Worm (Caenorhabditis elegans) whole organism, late embryonic: Measurements from ENCODE around the gene T05E12.6.

Source experiments
- F13H6.1 ChIP-seq: sonication (generic microtip); optimal IDR thresholded peaks from 2 replicates; lab custom pipeline; 2016; ENCODE audit warnings: missing genetic modification characterization, missing compliant biosample characterization
- T23F11.4 ChIP-seq: fragments of 200-800 bp; sonication (Bioruptor generic); optimal IDR thresholded peaks from 2 replicates; lab custom pipeline; 2018; ENCODE audit warnings: mild to moderate bottlenecking, missing genetic modification characterization, missing compliant biosample characterization
- ceh-18 ChIP-seq: sonication (generic microtip); optimal IDR thresholded peaks from 2 replicates; lab custom pipeline; 2016; ENCODE audit warnings: missing genetic modification characterization, missing compliant biosample characterization
- ceh-19 ChIP-seq: fragments of 200-800 bp; sonication (Bioruptor generic); optimal IDR thresholded peaks from 2 replicates; lab custom pipeline; 2018; ENCODE audit warnings: mild to moderate bottlenecking, missing genetic modification characterization, missing compliant biosample characterization
- ceh-22 ChIP-seq: sonication (generic microtip); optimal IDR thresholded peaks from 2 replicates; lab custom pipeline; 2017; ENCODE audit warnings: missing biosample characterization, missing genetic modification characterization
- ceh-24 ChIP-seq: sonication (generic microtip); optimal IDR thresholded peaks from 2 replicates; lab custom pipeline; 2016; ENCODE audit warnings: mild to moderate bottlenecking, missing genetic modification characterization, missing compliant biosample characterization
- ceh-30 ChIP-seq: fragments of 150-350 bp; optimal IDR thresholded peaks from 2 replicates; lab custom pipeline; 2014; ENCODE audit warnings: missing biosample characterization, missing genetic modification characterization
- ceh-48 ChIP-seq: sonication (generic microtip); optimal IDR thresholded peaks from 2 replicates; lab custom pipeline; 2016; ENCODE audit warnings: missing genetic modification characterization, inconsistent platforms, missing compliant biosample characterization
- ceh-6 ChIP-seq: fragments of 200-800 bp; sonication (Bioruptor generic); optimal IDR thresholded peaks from 2 replicates; lab custom pipeline; 2018; ENCODE audit warnings: mild to moderate bottlenecking, missing genetic modification characterization, missing compliant biosample characterization
- dmd-4 ChIP-seq: sonication (generic microtip); optimal IDR thresholded peaks from 2 replicates; lab custom pipeline; 2016; ENCODE audit warnings: borderline replicate concordance, missing genetic modification characterization, missing compliant biosample characterization
- dve-1 ChIP-seq: sonication (generic microtip); optimal IDR thresholded peaks from 2 replicates; lab custom pipeline; 2017; ENCODE audit warnings: antibody characterized with exemption, mild to moderate bottlenecking, missing genetic modification characterization, missing compliant biosample characterization
- ets-4 ChIP-seq: sonication (generic microtip); optimal IDR thresholded peaks from 2 replicates; lab custom pipeline; 2016; ENCODE audit warnings: missing genetic modification characterization, missing compliant biosample characterization
- fkh-10 ChIP-seq: fragments of 150-350 bp; optimal IDR thresholded peaks from 2 replicates; lab custom pipeline; 2014; ENCODE audit warnings: missing biosample characterization, missing genetic modification reagents, missing genetic modification characterization
- fkh-6 ChIP-seq: sonication (generic microtip); optimal IDR thresholded peaks from 2 replicates; lab custom pipeline; 2016; ENCODE audit warnings: missing genetic modification characterization, missing compliant biosample characterization
- gmeb-2 ChIP-seq: sonication (generic microtip); optimal IDR thresholded peaks from 2 replicates; lab custom pipeline; 2016; ENCODE audit warnings: missing genetic modification characterization, inconsistent platforms, missing compliant biosample characterization
- hlh-13 ChIP-seq: fragments of 200-800 bp; sonication (Bioruptor generic); optimal IDR thresholded peaks from 2 replicates; lab custom pipeline; 2018; ENCODE audit warnings: mild to moderate bottlenecking, missing genetic modification characterization, missing compliant biosample characterization
- hlh-15 ChIP-seq: sonication (generic microtip); optimal IDR thresholded peaks from 2 replicates; lab custom pipeline; 2016; ENCODE audit warnings: missing genetic modification characterization, missing compliant biosample characterization
- hlh-8 ChIP-seq: sonication (generic microtip); optimal IDR thresholded peaks from 2 replicates; lab custom pipeline; 2016; ENCODE audit warnings: missing genotype, missing genetic modification characterization, missing compliant biosample characterization
- lim-6 ChIP-seq: sonication (generic microtip); optimal IDR thresholded peaks from 2 replicates; lab custom pipeline; 2016; ENCODE audit warnings: missing genetic modification characterization, missing compliant biosample characterization
- lin-11 ChIP-seq: fragments of 200-800 bp; sonication (Bioruptor generic); optimal IDR thresholded peaks from 2 replicates; lab custom pipeline; 2018; ENCODE audit warnings: mild to moderate bottlenecking, missing genetic modification characterization, missing compliant biosample characterization
- madf-2 ChIP-seq: sonication (generic microtip); optimal IDR thresholded peaks from 2 replicates; lab custom pipeline; 2017; ENCODE audit warnings: missing genetic modification characterization, missing compliant biosample characterization
- nfya-1 ChIP-seq: sonication (generic microtip); optimal IDR thresholded peaks from 2 replicates; lab custom pipeline; 2017; ENCODE audit warnings: missing genetic modification characterization, mild to moderate bottlenecking, missing compliant biosample characterization, antibody characterized with exemption, moderate library complexity
- odd-2 ChIP-seq: sonication (generic microtip); optimal IDR thresholded peaks from 2 replicates; lab custom pipeline; 2017; ENCODE audit warnings: antibody characterized with exemption, mild to moderate bottlenecking, missing genetic modification characterization, missing compliant biosample characterization
- pag-3 ChIP-seq: sonication (generic microtip); optimal IDR thresholded peaks from 2 replicates; lab custom pipeline; 2016; ENCODE audit warnings: missing compliant biosample characterization, missing genetic modification characterization, borderline replicate concordance
- pha-2 ChIP-seq: sonication (generic microtip); optimal IDR thresholded peaks from 2 replicates; lab custom pipeline; 2017; ENCODE audit warnings: mild to moderate bottlenecking, missing genetic modification characterization, missing compliant biosample characterization
- pha-4 ChIP-seq: fragments of 150-350 bp; optimal IDR thresholded peaks from 2 replicates; lab custom pipeline; 2018; ENCODE audit warnings: missing biosample characterization, missing genetic modification reagents, missing genetic modification characterization
- pqm-1 ChIP-seq: sonication (generic microtip); optimal IDR thresholded peaks from 2 replicates; lab custom pipeline; 2016; ENCODE audit warnings: missing genetic modification characterization, missing compliant biosample characterization
- pros-1 ChIP-seq: fragments of 150-350 bp; optimal IDR thresholded peaks from 2 replicates; lab custom pipeline; 2014; ENCODE audit warnings: missing biosample characterization, missing genetic modification reagents, missing genetic modification characterization
- ref-2 ChIP-seq: sonication (generic microtip); optimal IDR thresholded peaks from 2 replicates; lab custom pipeline; 2016; ENCODE audit warnings: missing genetic modification characterization, missing compliant biosample characterization
- sdc-2 ChIP-seq: sonication (generic microtip); optimal IDR thresholded peaks from 2 replicates; lab custom pipeline; 2016; ENCODE audit warnings: missing genotype, missing genetic modification characterization, missing compliant biosample characterization
- sox-4 ChIP-seq: sonication (generic microtip); optimal IDR thresholded peaks from 2 replicates; lab custom pipeline; 2017; ENCODE audit warnings: mild to moderate bottlenecking, missing genetic modification characterization, inconsistent platforms, missing compliant biosample characterization
- tbx-2 ChIP-seq: sonication (generic microtip); optimal IDR thresholded peaks from 2 replicates; lab custom pipeline; 2016; ENCODE audit warnings: missing genetic modification characterization, missing compliant biosample characterization
- tbx-7 ChIP-seq: sonication (generic microtip); optimal IDR thresholded peaks from 2 replicates; lab custom pipeline; 2016; ENCODE audit warnings: missing genotype, missing genetic modification characterization, missing compliant biosample characterization
- ttx-3 ChIP-seq: sonication (generic microtip); optimal IDR thresholded peaks from 2 replicates; lab custom pipeline; 2016; ENCODE audit warnings: missing genetic modification reagents, missing genetic modification characterization, missing compliant biosample characterization
- unc-3 ChIP-seq, 2 experiments: fragments of 200-800 bp in 1 of 2; sonication (Bioruptor generic) in 1 of 2; sonication (generic microtip) in 1 of 2; conservative IDR thresholded peaks in 1 of 2; optimal IDR thresholded peaks in 1 of 2; 2 replicates each; pipeline versions ENCODE4 v1.3.6 to Lab custom; 2016 to 2022; ENCODE audit warnings: missing compliant biosample characterization in 2 of 2, missing genetic modification characterization in 2 of 2, missing genetic modification reagents in 1 of 2
- unc-86 ChIP-seq: sonication (generic microtip); optimal IDR thresholded peaks from 2 replicates; lab custom pipeline; 2016; ENCODE audit warnings: missing genetic modification characterization, missing compliant biosample characterization
- zip-5 ChIP-seq: sonication (generic microtip); optimal IDR thresholded peaks from 2 replicates; lab custom pipeline; 2016; ENCODE audit warnings: missing genetic modification characterization, missing compliant biosample characterization
- ztf-16 ChIP-seq: sonication (generic microtip); optimal IDR thresholded peaks from 2 replicates; lab custom pipeline; 2017; ENCODE audit warnings: missing genetic modification characterization, missing compliant biosample characterization

T05E12.6 gene

ce11 chrV:17100829-17101228 lies 11.6 kb upstream of the T05E12.6 start, which contains the start of gene ZK218.5:
TSS of gene ZK218.5 (plus strand) at chrV:17101129.
- no peak for TF ChIP-seq ceh-18 (tag; lab: Kevin White, UChicago)
- TF ChIP-seq, all 69 proteins: peak for 0

ce11 chrV:17098669-17099068 lies 9.4 kb upstream of the T05E12.6 start, which contains the start of the genes ZK218.3 and ZK218.4:
TSS of gene ZK218.3 (minus strand) at chrV:17098769.
TSS of gene ZK218.4 (plus strand) at chrV:17098854.
- TF ChIP-seq ceh-6 (no peak), fkh-6 (no peak), gmeb-2 (tag; lab: Kevin White, UChicago) (no peak), ttx-3 (tag; lab: Kevin White, UChicago) (no peak), tbx-2 (tag; lab: Kevin White, UChicago) (no peak), hlh-8 (tag; lab: Kevin White, UChicago) (no peak), hlh-15 (tag; lab: Kevin White, UChicago) (no peak), lin-11 (tag; lab: Kevin White, UChicago) (no peak), nfya-1 (tag; lab: Kevin White, UChicago) (no peak), pha-4 (tag; lab: Kevin White, UChicago) (no peak), pqm-1 (no peak), unc-3 (GFP tag; conservative IDR thresholded peaks at IDR 0.05; lab: Robert Waterston, UW) (no peak), unc-3 (tag; optimal IDR thresholded peaks at IDR 0.05; lab: Kevin White, UChicago) (no peak), zip-5 (tag; lab: Kevin White, UChicago) (no peak), madf-2 (tag; lab: Kevin White, UChicago) (no peak), sox-4 (tag; lab: Kevin White, UChicago) (no peak), ref-2 (no peak), ceh-24 (no peak)

- TF ChIP-seq odd-2 (no peak), tbx-2 (tag; lab: Kevin White, UChicago) (no peak), pha-4 (tag; lab: Kevin White, UChicago) (no peak), lim-6 (no peak), lin-11 (tag; lab: Kevin White, UChicago) (no peak), gmeb-2 (tag; lab: Kevin White, UChicago) (no peak), unc-86 (no peak), T23F11.4 (GFP tag; lab: Kevin White, UChicago) (no peak), sdc-2 (tag; lab: Kevin White, UChicago) (no peak), dmd-4 (no peak), sox-4 (tag; lab: Kevin White, UChicago) (no peak), ceh-48 (tag; lab: Kevin White, UChicago) (no peak), pha-2 (tag; lab: Kevin White, UChicago) (no peak), ztf-16 (tag; lab: Kevin White, UChicago) (no peak), tbx-7 (tag; lab: Kevin White, UChicago) (no peak)
These were observed 5.3 kb upstream of the T05E12.6 start for ce11 chrV:17094568-17094967.

DNA sequence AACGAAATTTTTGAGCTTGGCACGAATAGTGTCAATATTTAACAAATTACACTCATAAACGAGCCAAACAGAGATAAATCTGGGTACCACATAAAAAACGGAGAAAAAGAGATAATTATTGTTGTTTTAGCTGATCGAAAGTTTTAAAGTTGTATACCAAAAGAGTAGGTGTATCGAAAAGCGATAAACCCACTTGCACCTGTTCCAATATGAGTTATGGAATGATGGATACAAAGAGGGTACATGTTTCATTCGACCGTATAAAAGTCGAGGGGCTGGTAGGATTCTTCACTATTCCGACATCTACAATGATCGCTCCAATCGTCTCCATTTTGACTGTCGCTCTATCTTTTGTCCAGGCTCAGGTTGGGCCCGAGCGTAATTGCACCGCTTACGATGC lies 3.0 kb upstream of the T05E12.6 start, which contains the start of gene ZK218.1:
Gene ZK218.1, plus strand, starts transcription at position 301 of the 400 bp plus-strand sequence.
- TF ChIP-seq fkh-6 (no peak), pros-1 (no peak), dve-1 (tag; lab: Kevin White, UChicago) (no peak), unc-86 (no peak), hlh-13 (GFP tag; lab: Kevin White, UChicago) (no peak), ceh-19 (GFP tag; lab: Kevin White, UChicago) (no peak), dmd-4 (no peak), ets-4 (tag; lab: Kevin White, UChicago) (no peak), F13H6.1 (tag; lab: Kevin White, UChicago) (no peak), pqm-1 (no peak), fkh-10 (no peak), gmeb-2 (tag; lab: Kevin White, UChicago) (no peak), pag-3 (no peak), ceh-22 (tag; lab: Kevin White, UChicago) (no peak), odd-2 (no peak), ceh-30 (tag; lab: Kevin White, UChicago) (no peak)
- TF ChIP-seq, all 69 proteins: peak for 0
